Fruit fly (Drosophila melanogaster): ENCODE measurements around the gene Rca1.

DNA sequence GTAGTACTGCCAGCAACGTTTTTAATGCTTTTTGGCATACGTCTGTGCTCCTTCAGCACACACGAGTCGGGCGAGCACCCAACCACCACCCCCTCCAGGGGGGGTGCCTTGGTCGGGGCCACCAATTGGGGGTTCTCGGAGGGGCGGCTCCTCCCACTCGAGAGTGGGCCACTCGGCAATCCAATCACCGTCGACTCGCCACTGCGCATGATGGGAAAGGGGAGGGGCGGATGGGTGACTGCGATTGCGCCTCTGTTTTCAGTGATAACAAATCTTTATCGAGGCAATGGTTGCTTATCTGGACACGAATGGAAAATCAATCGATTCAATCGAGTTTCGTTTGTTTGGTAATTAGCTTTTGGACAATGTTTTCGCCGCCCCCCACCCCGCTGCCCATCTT is 34.6 kb upstream of the Rca1 start:
- TF ChIP-seq crp (GFP tag; optimal IDR thresholded peaks at IDR 0.05) (no peak), vnd (GFP tag; IDR thresholded peaks at IDR 0.05; ENCODE audit: partially characterized antibody) (no peak), CG13123 (GFP tag; optimal IDR thresholded peaks at IDR 0.05) (no peak), Dek (tag; optimal IDR thresholded peaks at IDR 0.05) (no peak), CG17802 (tag; optimal IDR thresholded peaks at IDR 0.05) (no peak), psq (GFP tag; optimal IDR thresholded peaks at IDR 0.05) (no peak), pan (optimal IDR thresholded peaks at IDR 0.05) (no peak), pan (GFP tag; optimal IDR thresholded peaks at IDR 0.05 in 1 of 2, IDR thresholded peaks at IDR 0.05 in 1 of 2) (no peak), CG14667 (GFP tag; IDR thresholded peaks at IDR 0.05) (no peak), Nf-YC (tag; optimal IDR thresholded peaks at IDR 0.05) (peak; percentile 99), CG12942 (GFP tag; optimal IDR thresholded peaks at IDR 0.05) (no peak), CG3726 (GFP tag; IDR thresholded peaks at IDR 0.05) (0 out of 3 replicates have a peak, but pooled peaks have one; percentile 7), CG10321 (GFP tag; IDR thresholded peaks at IDR 0.05) (peak; percentile 93), Camta (GFP tag; optimal IDR thresholded peaks at IDR 0.05) (no peak), CG34224 (GFP tag; IDR thresholded peaks at IDR 0.05; ENCODE audit: partially characterized antibody) (peak; percentile 37; the same call in 1 of the 3 replicates)

All from whole organism, embryonic.